Fruit fly (Drosophila melanogaster): ENCODE measurements around the gene Als2.

- no peak for TF ChIP-seq psq (optimal IDR thresholded peaks at IDR 0.05)
- no peak for TF ChIP-seq pan (optimal IDR thresholded peaks at IDR 0.05)
- no peak for TF ChIP-seq usp (GFP tag; optimal IDR thresholded peaks at IDR 0.05)
Measured at dm6 chr3L:21706144-21706926, 26.8 kb upstream of the Als2 start, which contains the start of gene CG32447.

All from whole organism.